Worm (Caenorhabditis elegans): ENCODE data around the gene ZK863.1.
"Not testable (repeated sequence)": the region's sequence is repeated elsewhere in the genome, so short reads cannot be mapped to it uniquely, and the experiment has no call there.

DNA sequence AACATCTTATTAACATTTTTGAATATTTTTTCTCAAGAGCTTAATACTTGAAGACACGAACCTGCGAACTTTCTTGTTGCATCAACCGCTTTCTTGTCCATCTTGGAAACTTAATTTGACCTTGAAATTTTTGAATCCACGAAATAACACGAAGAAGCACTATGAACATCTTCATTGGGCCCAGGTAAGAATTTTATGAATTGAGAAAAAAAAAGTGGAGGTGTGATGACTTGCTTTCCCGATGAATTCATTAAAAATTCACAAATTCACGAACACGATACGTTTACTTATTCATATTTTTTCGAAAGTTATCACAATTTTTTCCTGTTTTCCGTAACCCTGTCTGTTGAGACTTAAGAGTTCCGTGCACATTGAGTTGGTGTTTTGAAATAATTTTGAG lies 39.3 kb downstream of the ZK863.1 start, which contains the start of gene C27A7.6:
- not testable (repeated sequence) for TF ChIP-seq him-1, W03F9.2, dao-5 (tag; optimal IDR thresholded peaks at IDR 0.05)

Data from whole organism, L4/young adult.